Fruit fly (Drosophila melanogaster) Kc167 (cell line): Measurements from ENCODE around the gene CG7916.

ENCODE experiments used
- Myc ChIP-seq: fragments of >200 bp; optimal IDR thresholded peaks from 2 replicates; lab custom pipeline; 2017; ENCODE audit warnings: missing external identifiers
- Sin3A ChIP-seq: fragments of >200 bp; optimal IDR thresholded peaks from 2 replicates; lab custom pipeline; 2018; ENCODE audit warnings: missing external identifiers
- h ChIP-seq: fragments of >200 bp; optimal IDR thresholded peaks from 3 replicates; lab custom pipeline; 2018; ENCODE audit warnings: missing external identifiers
- insv ChIP-seq: fragments of >200 bp; optimal IDR thresholded peaks from 3 replicates; lab custom pipeline; 2018; ENCODE audit warnings: missing external identifiers
- psq ChIP-seq: fragments of >200 bp; optimal IDR thresholded peaks from 2 replicates; lab custom pipeline; 2017; ENCODE audit warnings: missing external identifiers
- ttk ChIP-seq: sonication (Bioruptor generic); optimal IDR thresholded peaks from 2 replicates; lab custom pipeline; 2017; ENCODE audit warnings: missing external identifiers

The CG7916 gene

dm6 chr2L:13846239-13846802 is at the start of gene CG7916:
Gene CG7916 (plus strand): TSS chr2L:13846752.
- TF ChIP-seq insv (lab: Kevin White, UChicago) (no peak), ttk (no peak), Sin3A (lab: Kevin White, UChicago) (no peak), psq (no peak), Myc (lab: Kevin White, UChicago) (no peak)

dm6 chr2L:13801166-13801565 is 45.4 kb upstream of the CG7916 start:
- TF ChIP-seq h (lab: Kevin White, UChicago) (no peak), psq (no peak), Sin3A (lab: Kevin White, UChicago) (no peak), Myc (lab: Kevin White, UChicago) (no peak), ttk (no peak), insv (lab: Kevin White, UChicago) (no peak)

- TF ChIP-seq Sin3A (lab: Kevin White, UChicago) (no peak), insv (lab: Kevin White, UChicago) (no peak), psq (no peak), h (lab: Kevin White, UChicago) (no peak), ttk (no peak), Myc (lab: Kevin White, UChicago) (no peak)
Observed at dm6 chr2L:13802075-13802639, 44.4 kb upstream of the CG7916 start.

dm6 chr2L:13803032-13803661 is 43.4 kb upstream of the CG7916 start, which contains the start of gene CAH1:
Gene CAH1 (plus strand): TSS chr2L:13803626.
- TF ChIP-seq Sin3A (lab: Kevin White, UChicago) = no peak
- TF ChIP-seq Myc (lab: Kevin White, UChicago) = no peak
- TF ChIP-seq psq = no peak

dm6 chr2L:13803805-13804560 is 42.6 kb upstream of the CG7916 start:
- TF ChIP-seq ttk = no peak
- TF ChIP-seq psq = no peak
- TF ChIP-seq Myc (lab: Kevin White, UChicago) = no peak
- no peak for TF ChIP-seq h (lab: Kevin White, UChicago)
- no peak for TF ChIP-seq insv (lab: Kevin White, UChicago)
- no peak for TF ChIP-seq Sin3A (lab: Kevin White, UChicago)

dm6 chr2L:13804561-13805067 is 41.9 kb upstream of the CG7916 start:
- no peak for TF ChIP-seq Myc (lab: Kevin White, UChicago)
- no peak for TF ChIP-seq insv (lab: Kevin White, UChicago)
- TF ChIP-seq psq = no peak
- no peak for TF ChIP-seq Sin3A (lab: Kevin White, UChicago)
- TF ChIP-seq ttk = no peak
- no peak for TF ChIP-seq h (lab: Kevin White, UChicago)

- TF ChIP-seq ttk (no peak), Myc (lab: Kevin White, UChicago) (no peak), h (lab: Kevin White, UChicago) (no peak), insv (lab: Kevin White, UChicago) (no peak), psq (no peak), Sin3A (lab: Kevin White, UChicago) (no peak)
Observed at dm6 chr2L:13805170-13805569, 41.4 kb upstream of the CG7916 start.

- TF ChIP-seq psq (no peak), Sin3A (lab: Kevin White, UChicago) (no peak), h (lab: Kevin White, UChicago) (no peak), insv (lab: Kevin White, UChicago) (no peak), ttk (no peak), Myc (lab: Kevin White, UChicago) (no peak)
Observed at dm6 chr2L:13807097-13807496, 39.5 kb upstream of the CG7916 start.

dm6 chr2L:13807959-13808358 is 38.6 kb upstream of the CG7916 start:
- TF ChIP-seq insv (lab: Kevin White, UChicago) = no peak
- TF ChIP-seq Sin3A (lab: Kevin White, UChicago) = no peak
- no peak for TF ChIP-seq h (lab: Kevin White, UChicago)
- TF ChIP-seq psq = no peak
- TF ChIP-seq ttk = no peak
- no peak for TF ChIP-seq Myc (lab: Kevin White, UChicago)

dm6 chr2L:13811323-13811722 is 35.2 kb upstream of the CG7916 start, which contains the start of the genes Adat1 and CG16865:
Gene Adat1 (minus strand): TSS chr2L:13811474.
Gene CG16865 (plus strand): TSS chr2L:13811522.
- TF ChIP-seq ttk (no peak), Myc (lab: Kevin White, UChicago) (no peak), insv (lab: Kevin White, UChicago) (no peak), Sin3A (lab: Kevin White, UChicago) (no peak), psq (no peak), h (lab: Kevin White, UChicago) (no peak)

- TF ChIP-seq insv (lab: Kevin White, UChicago) (no peak), Sin3A (lab: Kevin White, UChicago) (no peak), Myc (lab: Kevin White, UChicago) (no peak), ttk (no peak), h (lab: Kevin White, UChicago) (no peak), psq (no peak)
Observed at dm6 chr2L:13813156-13813555, 33.4 kb upstream of the CG7916 start, which contains the start of gene CG16888. Gene CG16888 (minus strand): TSS chr2L:13813256.
